Worm (Caenorhabditis elegans) whole organism, L3 larva: ENCODE measurements around the gene C49C3.7.

ENCODE experiments used
- ZK546.5 ChIP-seq: sonication (generic microtip); optimal IDR thresholded peaks from 2 replicates; lab custom pipeline; 2017; ENCODE audit warnings: missing biosample characterization, missing genetic modification characterization
- nhr-11 ChIP-seq: fragments of 150-350 bp; optimal IDR thresholded peaks from 2 replicates; lab custom pipeline; 2014; ENCODE audit warnings: missing biosample characterization, missing genetic modification characterization
- nhr-23 ChIP-seq: fragments of 150-350 bp; optimal IDR thresholded peaks from 2 replicates; lab custom pipeline; 2014; ENCODE audit warnings: missing biosample characterization, missing genetic modification reagents, missing genetic modification characterization
- nhr-237 ChIP-seq: fragments of 150-350 bp; optimal IDR thresholded peaks from 2 replicates; lab custom pipeline; 2014; ENCODE audit warnings: missing biosample characterization, missing genetic modification characterization
- nhr-76 ChIP-seq: fragments of 150-350 bp; sonication (generic microtip); optimal IDR thresholded peaks from 5 replicates; lab custom pipeline; 2014; ENCODE audit warnings: missing biosample characterization, missing genetic modification characterization
- pha-4 ChIP-seq: fragments of 150-350 bp; optimal IDR thresholded peaks from 2 replicates; lab custom pipeline; 2014; ENCODE audit warnings: missing biosample characterization, missing genetic modification reagents, missing genetic modification characterization
- snpc-4 ChIP-seq: fragments of 150-350 bp; optimal IDR thresholded peaks from 2 replicates; lab custom pipeline; 2014; ENCODE audit warnings: missing biosample characterization, missing genetic modification characterization
- unc-62 ChIP-seq: fragments of 150-350 bp; sonication (generic microtip); optimal IDR thresholded peaks from 4 replicates; lab custom pipeline; 2014; ENCODE audit warnings: missing biosample characterization, missing genetic modification reagents, missing genetic modification characterization

DNA sequence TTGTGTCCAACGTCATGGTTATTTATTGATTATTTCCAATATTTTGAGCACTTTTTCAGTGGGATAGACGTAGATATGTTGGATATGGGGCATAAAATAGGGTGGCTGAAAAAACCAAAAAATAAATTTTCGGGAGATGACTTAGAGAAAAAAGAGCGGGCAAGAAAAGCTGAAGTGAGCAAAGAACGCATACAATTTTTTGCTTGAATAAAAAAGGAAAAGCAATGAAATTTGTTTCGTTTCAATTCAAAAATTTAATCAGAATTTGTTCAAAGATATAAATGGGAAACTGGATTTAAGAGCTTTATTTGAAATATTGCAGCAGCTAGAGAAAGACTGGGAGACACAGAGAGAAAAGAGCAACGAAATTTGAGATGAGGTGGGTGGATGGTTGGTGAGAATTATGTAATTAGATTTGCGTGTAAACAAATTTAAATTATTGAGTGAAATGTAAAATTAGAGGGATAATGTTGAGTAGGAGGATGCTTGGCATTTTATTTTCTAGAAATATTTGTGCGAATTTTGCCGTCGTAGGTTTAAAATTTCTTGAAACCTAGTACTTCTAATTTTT lies 40.6 kb upstream of the C49C3.7 start, which contains the start of the genes T28F3.11 and slc-17.4:
- TF ChIP-seq nhr-23 (tag; lab: Kevin White, UChicago) (no peak), snpc-4 (tag; lab: Kevin White, UChicago) (no peak), nhr-237 (tag; lab: Kevin White, UChicago) (no peak), nhr-11 (tag; lab: Kevin White, UChicago) (no peak), ZK546.5 (tag; lab: Kevin White, UChicago) (no peak), unc-62 (GFP tag; lab: Kevin White, UChicago) (no peak), nhr-76 (no peak), pha-4 (no peak)
